Worm (Caenorhabditis elegans) whole organism, L1 larva: Measurements from ENCODE around the gene zhit-2.

Experiments
- C04F5.9 ChIP-seq: sonication (generic microtip); optimal IDR thresholded peaks from 2 replicates; lab custom pipeline; 2016; ENCODE audit warnings: missing genetic modification characterization, missing compliant biosample characterization
- alr-1 ChIP-seq: fragments of 200-800 bp; sonication (Bioruptor generic); optimal IDR thresholded peaks from 2 replicates; lab custom pipeline; 2018; ENCODE audit warnings: borderline replicate concordance, mild to moderate bottlenecking, missing genetic modification characterization, missing compliant biosample characterization
- ceh-90 ChIP-seq: sonication (generic microtip); optimal IDR thresholded peaks from 2 replicates; lab custom pipeline; 2016; ENCODE audit warnings: missing genetic modification characterization, missing compliant biosample characterization
- ces-1 ChIP-seq: fragments of 150-350 bp; optimal IDR thresholded peaks from 2 replicates; lab custom pipeline; 2014; ENCODE audit warnings: missing biosample characterization, missing genetic modification reagents, missing genetic modification characterization
- efl-1 ChIP-seq, 4 experiments: fragments of 150-350 bp; optimal IDR thresholded peaks in 3 of 4; peaks in 1 of 4; 1 replicate in 1 of 4; 2 replicates in 3 of 4; lab custom pipeline; 2014; ENCODE audit warnings: missing biosample characterization in 2 of 4, missing genetic modification characterization in 2 of 4, missing genetic modification reagents in 2 of 4
- elt-2 ChIP-seq: sonication (generic microtip); optimal IDR thresholded peaks from 2 replicates; lab custom pipeline; 2016; ENCODE audit warnings: missing genetic modification characterization, mild to moderate bottlenecking, inconsistent platforms, missing compliant biosample characterization, missing genetic modification reagents
- ets-5 ChIP-seq: fragments of 200-800 bp; sonication (Bioruptor generic); IDR thresholded peaks from 2 replicates; pipeline ENCODE4 v1.3.6; 2022; ENCODE audit warnings: missing genetic modification characterization, missing compliant biosample characterization
- fkh-10 ChIP-seq: sonication (generic microtip); optimal IDR thresholded peaks from 2 replicates; lab custom pipeline; 2017; ENCODE audit warnings: missing biosample characterization, missing genetic modification reagents, missing genetic modification characterization
- fkh-4 ChIP-seq: sonication (generic microtip); optimal IDR thresholded peaks from 2 replicates; lab custom pipeline; 2016; ENCODE audit warnings: missing compliant biosample characterization, missing genetic modification characterization, borderline replicate concordance
- grh-1 ChIP-seq: fragments of 200-800 bp; sonication (Bioruptor generic); IDR thresholded peaks from 2 replicates; pipeline ENCODE4 v1.3.6; 2022; ENCODE audit warnings: missing genetic modification reagents, missing genetic modification characterization, missing compliant biosample characterization
- hlh-4 ChIP-seq: sonication (generic microtip); optimal IDR thresholded peaks from 2 replicates; lab custom pipeline; 2016; ENCODE audit warnings: mild to moderate bottlenecking, missing genetic modification characterization, missing compliant biosample characterization
- hpl-2 ChIP-seq: fragments of 150-350 bp; optimal IDR thresholded peaks from 2 replicates; lab custom pipeline; 2014; ENCODE audit warnings: missing biosample characterization, missing genetic modification reagents, missing genetic modification characterization
- jun-1 ChIP-seq: fragments of 150-350 bp; optimal IDR thresholded peaks from 2 replicates; lab custom pipeline; 2014; ENCODE audit warnings: missing biosample characterization, missing genetic modification reagents, missing genetic modification characterization
- lin-14 ChIP-seq: fragments of 200-800 bp; sonication (Bioruptor generic); optimal IDR thresholded peaks from 2 replicates; lab custom pipeline; 2018; ENCODE audit warnings: mild to moderate bottlenecking, missing genetic modification characterization, moderate library complexity, missing compliant biosample characterization
- lin-35 ChIP-seq, 2 experiments: fragments of 150-350 bp; optimal IDR thresholded peaks; 2 replicates each; lab custom pipeline; 2014; ENCODE audit warnings: missing biosample characterization in 2 of 2, missing genetic modification characterization in 2 of 2, missing genetic modification reagents in 2 of 2
- lin-39 ChIP-seq: fragments of 150-350 bp; optimal IDR thresholded peaks from 2 replicates; lab custom pipeline; 2014; ENCODE audit warnings: missing biosample characterization, missing genetic modification reagents, missing genetic modification characterization
- lir-3 ChIP-seq: sonication (generic microtip); optimal IDR thresholded peaks from 2 replicates; lab custom pipeline; 2016; ENCODE audit warnings: mild to moderate bottlenecking, missing genetic modification characterization, moderate library complexity, missing compliant biosample characterization; ENCODE audit not compliant: poor library complexity
- lsy-2 ChIP-seq, 2 experiments: fragments of 150-350 bp; optimal IDR thresholded peaks; 2 replicates each; lab custom pipeline; 2014; ENCODE audit warnings: missing biosample characterization in 2 of 2, missing genetic modification characterization in 2 of 2
- mab-9 ChIP-seq: fragments of 200-800 bp; sonication (Bioruptor generic); IDR thresholded peaks from 2 replicates; pipeline ENCODE4 v1.3.6; 2022; ENCODE audit warnings: missing genetic modification reagents, missing genetic modification characterization, missing compliant biosample characterization
- mef-2 ChIP-seq: fragments of 150-350 bp; optimal IDR thresholded peaks from 2 replicates; lab custom pipeline; 2014; ENCODE audit warnings: missing biosample characterization, missing genetic modification characterization
- nhr-20 ChIP-seq: sonication (generic microtip); optimal IDR thresholded peaks from 2 replicates; lab custom pipeline; 2016; ENCODE audit warnings: mild to moderate bottlenecking, missing genetic modification characterization, missing compliant biosample characterization
- nhr-47 ChIP-seq: sonication (generic microtip); optimal IDR thresholded peaks from 2 replicates; lab custom pipeline; 2016; ENCODE audit warnings: mild to moderate bottlenecking, missing genetic modification characterization, moderate library complexity, missing compliant biosample characterization
- nhr-76 ChIP-seq: sonication (generic microtip); optimal IDR thresholded peaks from 2 replicates; lab custom pipeline; 2017; ENCODE audit warnings: missing biosample characterization, missing genetic modification characterization
- nhr-84 ChIP-seq: sonication (generic microtip); optimal IDR thresholded peaks from 2 replicates; lab custom pipeline; 2017; ENCODE audit warnings: missing biosample characterization, missing genetic modification characterization
- nhr-90 ChIP-seq: sonication (generic microtip); optimal IDR thresholded peaks from 2 replicates; lab custom pipeline; 2016; ENCODE audit warnings: mild to moderate bottlenecking, missing genetic modification characterization, missing compliant biosample characterization; ENCODE audit not compliant: poor library complexity
- pax-3 ChIP-seq: fragments of 200-800 bp; sonication (Bioruptor generic); optimal IDR thresholded peaks from 2 replicates; lab custom pipeline; 2018; ENCODE audit warnings: mild to moderate bottlenecking, missing genetic modification characterization, moderate library complexity, missing compliant biosample characterization
- rnt-1 ChIP-seq: sonication (generic microtip); optimal IDR thresholded peaks from 2 replicates; lab custom pipeline; 2016; ENCODE audit warnings: mild to moderate bottlenecking, missing genetic modification characterization, moderate library complexity, missing compliant biosample characterization
- skn-1 ChIP-seq: fragments of 150-350 bp; optimal IDR thresholded peaks from 2 replicates; lab custom pipeline; 2014; ENCODE audit warnings: missing biosample characterization, missing genetic modification characterization
- snu-23 ChIP-seq: sonication (generic microtip); optimal IDR thresholded peaks from 2 replicates; lab custom pipeline; 2016; ENCODE audit warnings: missing genetic modification characterization, missing compliant biosample characterization
- unc-30 ChIP-seq: sonication (generic microtip); optimal IDR thresholded peaks from 2 replicates; lab custom pipeline; 2017; ENCODE audit warnings: missing biosample characterization, missing genetic modification characterization
- unc-86 ChIP-seq: sonication (generic microtip); optimal IDR thresholded peaks from 2 replicates; lab custom pipeline; 2016; ENCODE audit warnings: missing genetic modification characterization, missing compliant biosample characterization
- zip-4 ChIP-seq: fragments of 200-800 bp; sonication (Bioruptor generic); optimal IDR thresholded peaks from 2 replicates; lab custom pipeline; 2018; ENCODE audit warnings: mild to moderate bottlenecking, missing genetic modification characterization, moderate library complexity, missing compliant biosample characterization

Gene zhit-2

DNA sequence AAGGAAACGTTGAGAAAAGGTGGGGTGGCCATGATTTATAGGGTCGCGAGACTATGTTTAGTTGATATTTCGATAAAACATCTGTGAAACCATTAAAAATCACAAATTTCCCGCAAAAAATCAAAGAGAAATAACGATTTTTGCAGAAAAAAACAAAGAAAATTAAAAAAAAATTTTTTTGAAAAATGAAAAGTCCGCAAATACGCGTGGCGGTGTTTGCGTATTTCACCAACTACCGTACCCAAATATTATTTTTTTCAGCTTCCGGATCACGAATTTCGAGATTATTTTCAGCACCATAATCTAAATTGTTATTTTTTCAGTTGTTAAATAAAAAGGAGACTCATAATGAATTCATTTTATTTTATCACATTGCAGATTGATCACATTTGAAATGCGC lies 14.1 kb downstream of the zhit-2 start:
- TF ChIP-seq lsy-2 (tag; optimal IDR thresholded peaks at IDR 0.05; lab: Kevin White, UChicago) (peak in 1 of 2 experiments; percentile 3), nhr-20 (no peak)

- TF ChIP-seq skn-1 (tag; lab: Kevin White, UChicago) (no peak), efl-1 (optimal IDR thresholded peaks at IDR 0.05; lab: Kevin White, UChicago) (no peak), efl-1 (GFP tag; optimal IDR thresholded peaks at IDR 0.05 in 1 of 2; lab: Kevin White, UChicago) (peak in 1 of 2 experiments; percentile 20), grh-1 (no peak), nhr-84 (tag; lab: Kevin White, UChicago) (no peak), elt-2 (tag; lab: Kevin White, UChicago) (no peak), snu-23 (GFP tag; lab: Kevin White, UChicago) (no peak), jun-1 (tag; lab: Kevin White, UChicago) (no peak)
These were observed 15.3 kb downstream of the zhit-2 start, which contains the start of gene F43C1.5 for ce11 chrIII:4228841-4229240. Gene F43C1.5, plus strand, starts transcription at chrIII:4229141.

DNA sequence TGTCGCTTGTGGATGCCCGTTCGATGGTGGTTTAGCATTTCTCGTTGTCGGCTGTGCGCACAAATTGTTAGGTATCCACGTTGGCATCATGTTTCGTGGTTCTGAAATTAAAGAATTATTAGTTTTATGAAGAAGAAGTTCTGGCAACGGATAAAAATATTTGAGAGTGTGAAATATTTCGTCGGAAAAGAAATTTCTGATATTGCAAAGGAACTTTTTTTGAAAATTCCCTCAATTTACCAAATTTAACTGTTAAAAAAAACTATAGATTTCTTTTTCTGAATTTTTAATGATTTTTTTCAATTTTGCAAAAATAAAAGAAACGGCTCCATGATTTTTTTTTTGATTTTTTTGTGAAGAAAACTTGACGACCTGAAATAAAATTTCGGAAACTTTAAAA lies 16.2 kb downstream of the zhit-2 start, which contains the start of gene mpk-1:
Gene mpk-1, minus strand, starts transcription at position 101 of the 400 bp plus-strand sequence.
- TF ChIP-seq lin-39, result no peak
- no peak for TF ChIP-seq lin-14 (GFP tag; lab: Kevin White, UChicago)
- TF ChIP-seq fkh-10, result no peak
- TF ChIP-seq lin-35 (GFP tag; optimal IDR thresholded peaks at IDR 0.05; lab: Kevin White, UChicago), result no peak
- no peak for TF ChIP-seq mef-2 (tag; lab: Kevin White, UChicago)
- no peak for TF ChIP-seq grh-1
- TF ChIP-seq ets-5 (GFP tag; lab: Robert Waterston, UW), result no peak
- TF ChIP-seq nhr-90, result no peak
- TF ChIP-seq hpl-2 (GFP tag; lab: Kevin White, UChicago), result no peak
- no peak for TF ChIP-seq ceh-90 (tag; lab: Kevin White, UChicago)
- TF ChIP-seq pax-3 (tag; lab: Kevin White, UChicago), result no peak
- TF ChIP-seq C04F5.9, result no peak
- no peak for TF ChIP-seq nhr-47 (tag; lab: Kevin White, UChicago)
- no peak for TF ChIP-seq hlh-4 (tag; lab: Kevin White, UChicago)

ce11 chrIII:4227363-4227762 lies 16.8 kb downstream of the zhit-2 start:
- TF ChIP-seq alr-1, result no peak
- TF ChIP-seq rnt-1 (tag; lab: Kevin White, UChicago), result no peak
- no peak for TF ChIP-seq mab-9
- no peak for TF ChIP-seq ceh-90 (tag; lab: Kevin White, UChicago)
- no peak for TF ChIP-seq zip-4 (GFP tag; lab: Kevin White, UChicago)
- no peak for TF ChIP-seq mef-2 (tag; lab: Kevin White, UChicago)
- no peak for TF ChIP-seq unc-86
- TF ChIP-seq snu-23 (GFP tag; lab: Kevin White, UChicago), result no peak
- no peak for TF ChIP-seq C04F5.9
- no peak for TF ChIP-seq fkh-4 (tag; lab: Kevin White, UChicago)
- TF ChIP-seq ces-1 (GFP tag; lab: Kevin White, UChicago), result no peak
- no peak for TF ChIP-seq nhr-84 (tag; lab: Kevin White, UChicago)
- no peak for TF ChIP-seq lir-3

DNA sequence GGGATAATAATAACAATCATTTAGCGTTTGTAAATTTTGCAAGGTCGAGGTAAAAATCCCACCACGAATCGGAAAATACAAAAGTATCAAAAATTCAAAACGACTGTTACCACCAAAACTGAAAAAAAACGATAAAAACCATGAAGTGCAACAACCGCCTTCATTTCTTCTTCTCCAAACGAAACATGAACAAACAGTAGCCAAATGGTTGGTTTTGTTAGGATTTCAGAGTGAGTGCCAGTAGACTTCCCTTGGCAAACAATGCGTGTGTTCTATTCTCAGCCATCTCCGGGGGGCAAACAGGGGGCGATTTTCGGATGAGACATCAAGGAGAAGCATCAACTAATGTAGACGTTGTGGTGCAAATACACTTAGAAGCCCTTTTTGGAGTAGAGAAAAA lies 19.5 kb downstream of the zhit-2 start:
- TF ChIP-seq efl-1 (optimal IDR thresholded peaks at IDR 0.05; lab: Kevin White, UChicago) (no peak), efl-1 (GFP tag; optimal IDR thresholded peaks at IDR 0.05 in 1 of 2; lab: Kevin White, UChicago) (peak in 1 of 2 experiments; percentile 94), unc-86 (no peak), nhr-76 (tag; lab: Kevin White, UChicago) (no peak), skn-1 (tag; lab: Kevin White, UChicago) (no peak), nhr-47 (tag; lab: Kevin White, UChicago) (no peak), nhr-84 (tag; lab: Kevin White, UChicago) (no peak), unc-30 (tag; lab: Kevin White, UChicago) (no peak)
